Worm (Caenorhabditis elegans) whole organism, L2 larva: Measurements from ENCODE around the gene F47B7.5.

Experiments
- nhr-10 ChIP-seq: sonication (generic microtip); optimal IDR thresholded peaks from 2 replicates; lab custom pipeline; 2017; ENCODE audit warnings: missing biosample characterization, missing genetic modification characterization
- nhr-237 ChIP-seq: fragments of 150-350 bp; optimal IDR thresholded peaks from 2 replicates; lab custom pipeline; 2014; ENCODE audit warnings: missing biosample characterization, missing genetic modification characterization
- snpc-4 ChIP-seq: fragments of 150-350 bp; optimal IDR thresholded peaks from 2 replicates; lab custom pipeline; 2014; ENCODE audit warnings: missing biosample characterization, missing genetic modification characterization
- unc-62 ChIP-seq: fragments of 150-350 bp; optimal IDR thresholded peaks from 2 replicates; lab custom pipeline; 2014; ENCODE audit warnings: missing biosample characterization, missing genetic modification reagents, missing genetic modification characterization
- ztf-11 ChIP-seq: sonication (generic microtip); optimal IDR thresholded peaks from 2 replicates; lab custom pipeline; 2017; ENCODE audit warnings: missing biosample characterization, missing genetic modification characterization
- ztf-4 ChIP-seq: fragments of 150-350 bp; optimal IDR thresholded peaks from 2 replicates; lab custom pipeline; 2014; ENCODE audit warnings: missing biosample characterization, missing genetic modification characterization

DNA sequence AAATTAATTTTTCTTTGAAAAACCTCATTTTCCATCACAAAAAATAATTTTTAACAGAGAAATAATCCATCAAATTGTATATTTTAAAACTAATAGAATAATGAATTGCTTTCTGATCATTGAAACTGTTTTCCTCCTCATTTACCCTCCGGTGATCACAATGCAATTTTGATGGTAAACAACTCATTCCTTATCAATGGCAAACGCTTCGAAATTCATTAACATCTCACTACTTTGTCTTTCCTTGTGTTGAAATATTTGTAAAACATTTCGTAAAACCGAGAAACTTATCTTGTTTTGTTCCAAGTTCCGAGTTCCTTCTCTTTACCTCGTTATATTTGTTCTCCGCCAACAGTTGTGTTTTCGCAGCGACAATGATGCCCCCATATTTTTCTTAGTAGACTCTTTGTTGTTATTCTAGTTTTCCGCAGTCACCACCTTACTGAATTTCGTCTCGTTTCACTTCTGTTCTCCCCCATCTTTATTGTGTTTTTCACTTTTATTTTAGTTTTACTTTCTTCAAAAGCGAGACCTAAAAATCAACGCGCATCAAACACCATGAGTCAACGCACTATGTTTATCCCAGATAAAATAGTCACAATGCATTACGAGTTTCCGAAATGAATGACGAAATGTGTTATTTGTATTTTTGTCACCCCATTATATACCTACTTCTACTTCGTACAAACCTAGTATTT, 16.6 kb upstream of the F47B7.5 start:
- no peak for TF ChIP-seq ztf-4
- TF ChIP-seq unc-62 = no peak
- TF ChIP-seq nhr-237 (tag; lab: Kevin White, UChicago) = no peak
- no peak for TF ChIP-seq snpc-4 (tag; lab: Kevin White, UChicago)
- TF ChIP-seq nhr-10 (tag; lab: Kevin White, UChicago) = no peak
- TF ChIP-seq ztf-11 = no peak
